Worm (Caenorhabditis elegans) whole organism, L3 larva: ENCODE data around the gene Y102A11A.2.

Experiments used
- aly-2 ChIP-seq: fragments of 150-350 bp; optimal IDR thresholded peaks from 2 replicates; lab custom pipeline; 2014; ENCODE audit warnings: missing biosample characterization, missing genetic modification characterization
- fkh-10 ChIP-seq: sonication (generic microtip); optimal IDR thresholded peaks from 2 replicates; lab custom pipeline; 2017; ENCODE audit warnings: missing biosample characterization, missing genetic modification reagents, missing genetic modification characterization
- fos-1 ChIP-seq: fragments of 150-350 bp; optimal IDR thresholded peaks from 2 replicates; lab custom pipeline; 2014; ENCODE audit warnings: missing biosample characterization, missing genetic modification characterization
- lin-15B ChIP-seq: fragments of 150-350 bp; optimal IDR thresholded peaks from 2 replicates; lab custom pipeline; 2014; ENCODE audit warnings: missing biosample characterization, missing genetic modification characterization
- lsy-12 ChIP-seq: sonication (generic microtip); optimal IDR thresholded peaks from 2 replicates; lab custom pipeline; 2016; ENCODE audit warnings: mild to moderate bottlenecking, missing genetic modification characterization, missing compliant biosample characterization
- mdl-1 ChIP-seq: fragments of 150-350 bp; optimal IDR thresholded peaks from 2 replicates; lab custom pipeline; 2014; ENCODE audit warnings: missing biosample characterization, missing genetic modification characterization
- nhr-76 ChIP-seq: fragments of 150-350 bp; sonication (generic microtip); optimal IDR thresholded peaks from 5 replicates; lab custom pipeline; 2014; ENCODE audit warnings: missing biosample characterization, missing genetic modification characterization
- nhr-77 ChIP-seq: fragments of 150-350 bp; optimal IDR thresholded peaks from 2 replicates; lab custom pipeline; 2014; ENCODE audit warnings: missing biosample characterization, missing genetic modification characterization
- pha-4 ChIP-seq: fragments of 150-350 bp; optimal IDR thresholded peaks from 2 replicates; lab custom pipeline; 2014; ENCODE audit warnings: missing biosample characterization, missing genetic modification reagents, missing genetic modification characterization
- snpc-4 ChIP-seq: fragments of 150-350 bp; optimal IDR thresholded peaks from 2 replicates; lab custom pipeline; 2014; ENCODE audit warnings: missing biosample characterization, missing genetic modification characterization
- tbx-2 ChIP-seq: sonication (generic microtip); optimal IDR thresholded peaks from 2 replicates; lab custom pipeline; 2016; ENCODE audit warnings: mild to moderate bottlenecking, missing genetic modification characterization, missing compliant biosample characterization

ce11 chrX:2031414-2031813 is 5.0 kb downstream of the Y102A11A.2 start, which contains the start of gene Y102A11A.5:
- no peak for TF ChIP-seq nhr-76 (tag; lab: Kevin White, UChicago)
- no peak for TF ChIP-seq snpc-4 (tag; lab: Kevin White, UChicago)
- no peak for TF ChIP-seq pha-4 (tag; lab: Kevin White, UChicago)
- no peak for TF ChIP-seq mdl-1 (tag; lab: Kevin White, UChicago)
- TF ChIP-seq fos-1 (tag; lab: Kevin White, UChicago) = no peak
- no peak for TF ChIP-seq lin-15B (tag; lab: Kevin White, UChicago)
- TF ChIP-seq fkh-10 (GFP tag; lab: Kevin White, UChicago) = no peak
- no peak for TF ChIP-seq tbx-2 (tag; lab: Kevin White, UChicago)
- no peak for TF ChIP-seq aly-2
- no peak for TF ChIP-seq nhr-77 (tag; lab: Kevin White, UChicago)
- TF ChIP-seq lsy-12 = no peak
